Worm (Caenorhabditis elegans): Measurements from ENCODE around the gene srx-62.

DNA sequence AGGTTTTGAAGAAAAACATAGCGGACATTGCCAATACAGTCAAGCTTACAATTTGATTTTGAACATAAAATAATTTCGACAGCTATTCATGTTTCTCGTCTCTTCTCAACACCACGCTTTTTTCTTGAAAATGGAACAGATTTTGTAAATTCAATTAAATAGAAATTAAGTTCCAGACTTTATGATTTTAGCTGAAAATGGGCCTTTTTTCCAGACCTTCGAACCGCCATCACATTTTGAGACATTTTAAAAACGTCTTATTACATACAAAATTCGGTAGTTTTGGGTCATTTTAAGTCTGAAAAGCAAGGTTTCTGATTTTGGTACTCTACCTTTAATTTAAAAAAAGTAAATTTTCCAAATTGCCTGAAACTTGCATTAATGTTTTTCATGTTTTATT is 42.4 kb upstream of the srx-62 start, which contains the start of gene C49G7.12:
- TF ChIP-seq W03F9.2 (tag; optimal IDR thresholded peaks at IDR 0.05) = no peak
- TF ChIP-seq dao-5 (tag; optimal IDR thresholded peaks at IDR 0.05) = no peak

Data from whole organism, L4/young adult.